Fruit fly (Drosophila melanogaster): ENCODE data around the gene CG13085.

- TF ChIP-seq psq (optimal IDR thresholded peaks at IDR 0.05), result no peak
- no peak for TF ChIP-seq EcR (GFP tag; optimal IDR thresholded peaks at IDR 0.05)
- TF ChIP-seq Dll (optimal IDR thresholded peaks at IDR 0.05), result no peak
- TF ChIP-seq usp (GFP tag; optimal IDR thresholded peaks at IDR 0.05), result no peak
- TF ChIP-seq pan (optimal IDR thresholded peaks at IDR 0.05), result no peak
- TF ChIP-seq CG8478 (optimal IDR thresholded peaks at IDR 0.05), result no peak
Observed at dm6 chr2L:19469090-19469489, 45.2 kb downstream of the CG13085 start.

All from whole organism.